Fruit fly (Drosophila melanogaster): Measurements from ENCODE around the gene CG32246.

The CG32246 gene

DNA sequence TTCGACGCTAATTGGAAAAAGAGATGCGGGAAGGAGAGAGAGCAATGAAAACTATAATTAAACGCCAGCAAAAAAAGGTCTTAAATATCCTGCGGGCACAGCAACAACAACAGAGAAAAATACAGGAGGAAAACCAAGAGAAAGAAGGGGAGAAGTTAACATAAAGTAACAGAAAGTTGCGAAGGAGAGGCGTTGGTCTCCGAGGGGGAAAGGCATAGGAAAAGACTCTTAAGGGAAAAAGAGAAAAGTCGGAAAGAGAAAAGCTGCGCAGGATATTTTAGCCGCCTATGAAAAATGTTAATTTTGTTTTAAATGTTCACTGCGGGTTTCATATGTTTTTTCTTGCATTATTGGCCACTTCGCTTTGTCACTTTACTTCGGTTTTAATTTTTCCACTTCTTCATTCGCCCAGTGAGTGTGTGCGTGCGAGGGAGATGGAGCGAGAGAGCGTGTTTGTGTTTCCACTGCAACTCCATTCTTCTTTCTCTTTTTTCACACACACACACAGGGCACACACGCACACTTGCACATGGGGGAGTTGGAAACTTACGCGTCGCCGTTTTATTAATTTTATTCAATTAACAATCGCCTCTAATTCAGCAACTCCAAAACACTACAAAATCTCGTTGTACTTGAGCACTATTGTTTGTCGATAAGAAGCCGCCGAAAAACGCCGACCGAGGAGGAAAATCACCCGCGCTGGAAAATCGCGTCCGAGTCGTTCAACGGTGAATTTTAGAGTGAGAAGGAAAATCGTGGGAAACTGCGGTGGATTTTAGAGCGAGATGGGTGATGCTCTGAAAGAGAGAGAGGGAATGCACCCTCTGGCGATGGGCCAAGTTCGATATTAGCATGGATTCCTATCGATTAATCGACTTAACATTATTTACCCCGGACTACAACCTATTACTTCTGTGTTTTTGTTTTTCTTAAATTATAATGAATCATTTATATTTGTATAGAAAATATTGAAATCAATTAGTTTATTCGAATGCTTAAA is 4.7 kb downstream of the CG32246 start, which contains the start of gene Src64B (continued):
- TF ChIP-seq Hr38 (GFP tag; optimal IDR thresholded peaks at IDR 0.05) (no peak), Ets96B (tag; optimal IDR thresholded peaks at IDR 0.05) (peak; percentile 17), cyc (GFP tag; optimal IDR thresholded peaks at IDR 0.05) (no peak), CG34406 (GFP tag; optimal IDR thresholded peaks at IDR 0.05) (peak; percentile 51), CG8319 (GFP tag; optimal IDR thresholded peaks at IDR 0.05) (no peak), salr (GFP tag; optimal IDR thresholded peaks at IDR 0.05) (no peak), net (GFP tag; optimal IDR thresholded peaks at IDR 0.05) (no peak), eg (GFP tag; IDR thresholded peaks at IDR 0.05) (peak; percentile 65; the same call in 2 of the 3 replicates), spab (GFP tag; optimal IDR thresholded peaks at IDR 0.05) (no peak), CG10631 (GFP tag; optimal IDR thresholded peaks at IDR 0.05) (no peak), CG1621 (tag; optimal IDR thresholded peaks at IDR 0.05) (peak; percentile 21), CG3032 (tag; optimal IDR thresholded peaks at IDR 0.05) (no peak), Eip78C (GFP tag) (peak; percentile 73), CG4318 (GFP tag; optimal IDR thresholded peaks at IDR 0.05) (no peak), fkh (GFP tag; optimal IDR thresholded peaks at IDR 0.05) (peak; percentile 57), CG6792 (GFP tag; optimal IDR thresholded peaks at IDR 0.05) (no peak), CG6854 (GFP tag; optimal IDR thresholded peaks at IDR 0.05) (peak; percentile 57), Gug (GFP tag; IDR thresholded peaks at IDR 0.05) (no peak), dsx (GFP tag; optimal IDR thresholded peaks at IDR 0.05; ENCODE audit: poor library complexity, severe bottlenecking) (peak; percentile 50), Hr4 (GFP tag; optimal IDR thresholded peaks at IDR 0.05) (no peak)

DNA sequence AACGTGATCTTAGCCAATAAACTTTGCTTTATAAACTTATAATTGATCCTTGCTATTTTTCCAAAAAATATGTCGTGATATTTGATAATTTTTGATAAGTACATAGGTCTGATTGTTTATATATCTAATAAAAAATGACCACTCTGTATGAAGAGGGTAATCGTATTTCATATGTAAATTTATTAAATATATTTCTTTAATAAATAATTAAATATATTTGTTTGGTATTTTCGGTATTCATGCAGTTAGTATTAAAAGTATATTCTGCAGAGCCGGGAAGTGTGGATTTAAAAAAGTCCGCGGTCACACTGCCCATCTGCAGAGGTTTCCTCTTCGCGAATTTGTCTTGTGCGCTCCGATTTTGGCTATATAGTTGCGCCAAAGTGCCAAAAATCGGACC is 5.4 kb downstream of the CG32246 start, which contains the start of gene HDAC1:
HDAC1 (plus strand) TSS at position 301 of the 400 bp plus-strand sequence.
- TF ChIP-seq CG10631 (GFP tag; optimal IDR thresholded peaks at IDR 0.05): no peak
- TF ChIP-seq CG32006 (GFP tag; optimal IDR thresholded peaks at IDR 0.05): no peak
- no peak for TF ChIP-seq Met (GFP tag; optimal IDR thresholded peaks at IDR 0.05)
- TF ChIP-seq CG11294 (GFP tag; IDR thresholded peaks at IDR 0.05): no peak
- no peak for TF ChIP-seq spab (GFP tag; optimal IDR thresholded peaks at IDR 0.05)
- no peak for TF ChIP-seq CG9139 (GFP tag; optimal IDR thresholded peaks at IDR 0.05)
- TF ChIP-seq CG31627 (GFP tag; optimal IDR thresholded peaks at IDR 0.05): no peak
- TF ChIP-seq CG6163 (GFP tag; IDR thresholded peaks at IDR 0.05): no peak
- no peak for TF ChIP-seq Eip93F (GFP tag; optimal IDR thresholded peaks at IDR 0.05)
- no peak for TF ChIP-seq topi (GFP tag; optimal IDR thresholded peaks at IDR 0.05)
- no peak for TF ChIP-seq ss (GFP tag; optimal IDR thresholded peaks at IDR 0.05)
- no peak for TF ChIP-seq CG3032 (tag; optimal IDR thresholded peaks at IDR 0.05)
- TF ChIP-seq cyc (GFP tag; optimal IDR thresholded peaks at IDR 0.05): no peak
- no peak for TF ChIP-seq Eip78C (GFP tag)
- TF ChIP-seq Eip75B (GFP tag; optimal IDR thresholded peaks at IDR 0.05): no peak

DNA sequence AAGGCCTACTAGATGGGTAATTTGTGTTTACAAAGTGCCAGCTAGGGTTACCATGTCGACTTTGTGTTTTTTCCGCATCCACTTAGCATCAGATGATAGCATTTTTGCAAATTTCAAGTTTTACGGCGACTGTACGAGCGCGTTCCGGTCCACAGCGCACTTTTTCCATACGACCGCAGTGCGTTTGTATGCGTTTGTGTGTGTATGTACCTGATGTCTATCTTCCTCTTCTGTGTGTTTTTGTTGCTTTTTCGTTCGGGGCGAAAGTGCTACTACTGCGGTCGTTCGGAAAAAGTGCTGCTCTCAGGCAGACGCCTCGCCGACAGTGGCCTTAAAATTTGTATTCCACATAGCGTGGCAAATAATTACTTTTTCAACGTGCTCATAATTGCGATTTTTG is 6.0 kb downstream of the CG32246 start:
- TF ChIP-seq eg (GFP tag; IDR thresholded peaks at IDR 0.05) (0 out of 3 replicates have a peak, but pooled peaks have one; percentile 6), pdm3 (GFP tag; optimal IDR thresholded peaks at IDR 0.05) (no peak), Ets21C (GFP tag; optimal IDR thresholded peaks at IDR 0.05) (no peak), CG6808 (GFP tag; optimal IDR thresholded peaks at IDR 0.05) (peak; percentile 4), svp (GFP tag) (peak; percentile 49), ss (GFP tag; optimal IDR thresholded peaks at IDR 0.05) (peak; percentile 3 to 16), CG15336 (GFP tag; IDR thresholded peaks at IDR 0.05) (peak; percentile 46; the same call in 1 of the 2 replicates), Blimp-1 (GFP tag; optimal IDR thresholded peaks at IDR 0.05) (peak; percentile 90), topi (GFP tag; optimal IDR thresholded peaks at IDR 0.05) (no peak), dac (GFP tag; optimal IDR thresholded peaks at IDR 0.05) (no peak), spab (GFP tag; optimal IDR thresholded peaks at IDR 0.05) (no peak), vri (GFP tag; optimal IDR thresholded peaks at IDR 0.05) (no peak), dsx (GFP tag; optimal IDR thresholded peaks at IDR 0.05; ENCODE audit: poor library complexity, severe bottlenecking) (peak; percentile 8), fd85E (GFP tag; optimal IDR thresholded peaks at IDR 0.05) (no peak), CG8119 (GFP tag; IDR thresholded peaks at IDR 0.05) (no peak)

Measured in whole organism, prepupa.